Worm (Caenorhabditis elegans): Measurements from ENCODE around the gene F56D2.5.

Gene F56D2.5

DNA sequence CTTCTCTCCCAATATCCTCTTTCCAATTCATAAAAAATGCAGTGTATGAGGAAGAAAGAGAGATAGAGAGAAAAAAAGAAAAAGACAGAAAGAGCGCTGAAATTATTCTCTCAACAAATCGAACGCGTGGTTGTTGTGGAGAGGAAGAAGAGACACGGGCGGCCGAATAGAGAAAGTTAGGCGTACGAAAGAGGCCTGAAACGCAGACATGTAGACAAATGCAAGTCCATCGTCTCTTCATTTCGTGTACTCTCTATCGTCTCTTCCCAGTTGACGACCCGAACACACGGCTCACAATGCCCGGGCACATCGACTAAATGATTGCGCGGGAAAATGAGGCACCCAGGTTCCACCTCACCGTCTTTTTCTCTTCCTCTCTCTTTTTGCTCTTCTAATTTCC lies 40.0 kb upstream of the F56D2.5 start (continued):
- TF ChIP-seq pha-4 (GFP tag; IDR thresholded peaks at IDR 0.05) (no peak), pha-4 (tag; optimal IDR thresholded peaks at IDR 0.05) (no peak), zag-1 (tag; optimal IDR thresholded peaks at IDR 0.05) (no peak), spr-1 (tag; optimal IDR thresholded peaks at IDR 0.05) (no peak), lsy-2 (tag; optimal IDR thresholded peaks at IDR 0.05) (peak; percentile 52 to 76), fos-1 (tag; optimal IDR thresholded peaks at IDR 0.05) (no peak), snpc-4 (tag; optimal IDR thresholded peaks at IDR 0.05) (no peak), snpc-1.2 (GFP tag; IDR thresholded peaks at IDR 0.05) (no peak), daf-16 (GFP tag; optimal IDR thresholded peaks at IDR 0.05) (peak in 1 of 2 experiments; percentile 16), daf-16 (tag; optimal IDR thresholded peaks at IDR 0.05) (peak; percentile 40), Y48G9A.11 (GFP tag; IDR thresholded peaks at IDR 0.05) (no peak), rbr-2 (tag; optimal IDR thresholded peaks at IDR 0.05) (peak; percentile 78), vab-7 (GFP tag; IDR thresholded peaks at IDR 0.05) (no peak), gei-8 (GFP tag; optimal IDR thresholded peaks at IDR 0.05) (no peak), dve-1 (tag; optimal IDR thresholded peaks at IDR 0.05; ENCODE audit: insufficient read depth) (peak; percentile 47), dpl-1 (GFP tag; optimal IDR thresholded peaks at IDR 0.05) (peak; percentile 46), hmg-1.1 (GFP tag; IDR thresholded peaks at IDR 0.05) (peak; percentile 80), nhr-48 (tag; optimal IDR thresholded peaks at IDR 0.05) (peak; percentile 45), nhr-102 (tag; optimal IDR thresholded peaks at IDR 0.05) (peak; percentile 18), hlh-11 (tag; optimal IDR thresholded peaks at IDR 0.05) (peak; percentile 90), hif-1 (tag; optimal IDR thresholded peaks at IDR 0.05) (peak in 1 of 2 experiments; percentile 46), lin-29 (GFP tag; IDR thresholded peaks at IDR 0.05) (no peak), aha-1 (tag) (peak; percentile 8), fkh-10 (GFP tag; optimal IDR thresholded peaks at IDR 0.05) (peak; percentile 69), ama-1 (optimal IDR thresholded peaks at IDR 0.05) (peak; percentile 35), hlh-30 (tag; optimal IDR thresholded peaks at IDR 0.05; ENCODE audit: insufficient read depth) (peak; percentile 86), nhr-76 (tag; optimal IDR thresholded peaks at IDR 0.05) (no peak), saeg-2 (GFP tag; IDR thresholded peaks at IDR 0.05) (no peak), ceh-62 (tag; optimal IDR thresholded peaks at IDR 0.05) (no peak), mep-1 (tag; optimal IDR thresholded peaks at IDR 0.05) (peak; percentile 87), nhr-10 (tag; optimal IDR thresholded peaks at IDR 0.05) (no peak), pqm-1 (tag; optimal IDR thresholded peaks at IDR 0.05) (peak; percentile 43), lin-13 (GFP tag; optimal IDR thresholded peaks at IDR 0.05) (peak; percentile 11), egl-43 (GFP tag; IDR thresholded peaks at IDR 0.05) (0 out of 2 replicates have a peak, but pooled peaks have one; percentile 69), lin-15B (tag; optimal IDR thresholded peaks at IDR 0.05) (no peak), mdl-1 (tag; optimal IDR thresholded peaks at IDR 0.05) (peak; percentile 41 to 85), lim-7 (GFP tag; IDR thresholded peaks at IDR 0.05) (no peak), nhr-28 (tag; optimal IDR thresholded peaks at IDR 0.05) (peak; percentile 86), zip-2 (tag; optimal IDR thresholded peaks at IDR 0.05) (peak; percentile 9)

ce11 chrIII:5620186-5620585 lies 39.0 kb upstream of the F56D2.5 start:
- TF ChIP-seq mep-1 (tag; optimal IDR thresholded peaks at IDR 0.05) (no peak), aha-1 (tag) (peak; percentile 74), dmd-8 (GFP tag; IDR thresholded peaks at IDR 0.05) (no peak), ceh-32 (tag; optimal IDR thresholded peaks at IDR 0.05; ENCODE audit: poor library complexity) (no peak), nhr-237 (tag; optimal IDR thresholded peaks at IDR 0.05) (no peak)

ce11 chrIII:5615675-5616074 lies 34.5 kb upstream of the F56D2.5 start:
- no peak for TF ChIP-seq mxl-2 (GFP tag; conservative IDR thresholded peaks at IDR 0.05)
- TF ChIP-seq pha-4 (GFP tag; IDR thresholded peaks at IDR 0.05): no peak
- TF ChIP-seq pha-4 (tag; optimal IDR thresholded peaks at IDR 0.05): no peak
- no peak for TF ChIP-seq T20F7.1 (GFP tag; optimal IDR thresholded peaks at IDR 0.05)
- no peak for TF ChIP-seq saeg-2 (GFP tag; IDR thresholded peaks at IDR 0.05)
- no peak for TF ChIP-seq T26A8.4 (GFP tag; IDR thresholded peaks at IDR 0.05)
- TF ChIP-seq F10B5.3 (tag; optimal IDR thresholded peaks at IDR 0.05): no peak
- TF ChIP-seq F49E8.2 (tag; optimal IDR thresholded peaks at IDR 0.05; ENCODE audit: borderline replicate concordance): no peak
- no peak for TF ChIP-seq lin-38 (GFP tag; IDR thresholded peaks at IDR 0.05)
- no peak for TF ChIP-seq madf-9 (GFP tag; conservative IDR thresholded peaks at IDR 0.05)
- no peak for TF ChIP-seq egl-27 (tag; optimal IDR thresholded peaks at IDR 0.05)
- no peak for TF ChIP-seq F26F4.8 (GFP tag; conservative IDR thresholded peaks at IDR 0.05)
- TF ChIP-seq lsy-2 (tag; optimal IDR thresholded peaks at IDR 0.05): no peak
- TF ChIP-seq nhr-11 (tag; optimal IDR thresholded peaks at IDR 0.05): no peak
- TF ChIP-seq nhr-10 (tag; optimal IDR thresholded peaks at IDR 0.05): no peak

Measured in whole organism, L4 larva.